Fruit fly (Drosophila melanogaster) whole organism, prepupa: ENCODE results near the gene uncNacbeta.
A peak's percentile ranks its signal among the peaks of the same experiment; 100 is the strongest.

Experiments used
- Blimp-1 ChIP-seq: fragments of 200-800 bp; sonication (Bioruptor generic); optimal IDR thresholded peaks from 3 replicates; lab custom pipeline; 2017; ENCODE audit warnings: missing biosample characterization, missing genetic modification characterization, mild to moderate bottlenecking, moderate library complexity, missing genetic modification reagents
- CG10631 ChIP-seq: fragments of 200-800 bp; sonication (Bioruptor generic); optimal IDR thresholded peaks from 2 replicates; lab custom pipeline; 2016; ENCODE audit warnings: missing biosample characterization, missing genetic modification characterization
- CG10669 ChIP-seq: fragments of 200-800 bp; sonication (Bioruptor generic); optimal IDR thresholded peaks from 3 replicates; lab custom pipeline; 2018; ENCODE audit warnings: missing biosample characterization, mild to moderate bottlenecking, missing genetic modification characterization, moderate library complexity
- CG11294 ChIP-seq: fragments of 200-800 bp; sonication (Bioruptor generic); IDR thresholded peaks from 2 replicates; pipeline ENCODE4 v1.3.6; 2022; ENCODE audit warnings: missing biosample characterization, missing genetic modification characterization
- CG11762 ChIP-seq: fragments of 200-800 bp; sonication (Bioruptor generic); optimal IDR thresholded peaks from 3 replicates; lab custom pipeline; 2016; ENCODE audit warnings: missing biosample characterization, missing genetic modification characterization; ENCODE audit not compliant: insufficient read depth
- CG11902 ChIP-seq: fragments of 200-800 bp; sonication (Bioruptor generic); optimal IDR thresholded peaks from 3 replicates; lab custom pipeline; 2016; ENCODE audit warnings: missing biosample characterization, missing genetic modification characterization
- CG15336 ChIP-seq: fragments of 200-800 bp; sonication (Bioruptor generic); IDR thresholded peaks from 2 replicates; pipeline ENCODE4 v1.3.6; 2022; ENCODE audit warnings: missing biosample characterization, missing genetic modification characterization
- CG1621 ChIP-seq: fragments of 200-800 bp; sonication (Bioruptor generic); optimal IDR thresholded peaks from 3 replicates; lab custom pipeline; 2018; ENCODE audit warnings: missing biosample characterization, mild to moderate bottlenecking, missing genetic modification characterization
- CG16779 ChIP-seq: fragments of 200-800 bp; sonication (Bioruptor generic); optimal IDR thresholded peaks from 3 replicates; lab custom pipeline; 2017; ENCODE audit warnings: missing biosample characterization, mild to moderate bottlenecking, missing genetic modification characterization
- CG31627 ChIP-seq: fragments of 200-800 bp; sonication (Bioruptor generic); optimal IDR thresholded peaks from 3 replicates; lab custom pipeline; 2016; ENCODE audit warnings: missing biosample characterization, missing genetic modification characterization
- CG32006 ChIP-seq: fragments of 200-800 bp; sonication (Bioruptor generic); optimal IDR thresholded peaks from 3 replicates; lab custom pipeline; 2017; ENCODE audit warnings: missing biosample characterization, mild to moderate bottlenecking, missing genetic modification characterization
- CG34406 ChIP-seq: fragments of 200-800 bp; sonication (Bioruptor generic); optimal IDR thresholded peaks from 3 replicates; lab custom pipeline; 2016; ENCODE audit warnings: missing biosample characterization, missing genetic modification characterization
- CG4318 ChIP-seq: fragments of 200-800 bp; sonication (Bioruptor generic); optimal IDR thresholded peaks from 3 replicates; lab custom pipeline; 2017; ENCODE audit warnings: missing biosample characterization, mild to moderate bottlenecking, missing genetic modification characterization
- CG6163 ChIP-seq: fragments of 200-800 bp; sonication (Bioruptor generic); IDR thresholded peaks from 3 replicates; pipeline ENCODE4 v1.3.6; 2022; ENCODE audit warnings: missing biosample characterization, missing genetic modification characterization
- CG6792 ChIP-seq: fragments of 200-800 bp; sonication (Bioruptor generic); optimal IDR thresholded peaks from 3 replicates; lab custom pipeline; 2016; ENCODE audit warnings: missing biosample characterization, missing genetic modification characterization
- CG6808 ChIP-seq: fragments of 200-800 bp; sonication (Bioruptor generic); optimal IDR thresholded peaks from 3 replicates; lab custom pipeline; 2017; ENCODE audit warnings: missing biosample characterization, missing genetic modification characterization, mild to moderate bottlenecking, moderate library complexity, missing genetic modification reagents
- CG6854 ChIP-seq: fragments of 200-800 bp; sonication (Bioruptor generic); optimal IDR thresholded peaks from 2 replicates; lab custom pipeline; 2017; ENCODE audit warnings: missing biosample characterization, mild to moderate bottlenecking, missing genetic modification characterization
- CG8119 ChIP-seq: fragments of 200-800 bp; sonication (Bioruptor generic); IDR thresholded peaks from 3 replicates; pipeline ENCODE4 v1.3.6; 2022; ENCODE audit warnings: missing biosample characterization, missing genetic modification characterization
- Eip78C ChIP-seq: fragments of 200-800 bp; sonication (Bioruptor generic); peaks from one replicate; lab custom pipeline; 2016; ENCODE audit warnings: missing biosample characterization, missing genetic modification characterization
- Eip93F ChIP-seq: fragments of 200-800 bp; sonication (Bioruptor generic); optimal IDR thresholded peaks from 2 replicates; lab custom pipeline; 2016; ENCODE audit warnings: missing biosample characterization, mild to moderate bottlenecking, missing genetic modification characterization
- Ets21C ChIP-seq: fragments of 200-800 bp; sonication (Bioruptor generic); optimal IDR thresholded peaks from 3 replicates; lab custom pipeline; 2016; ENCODE audit warnings: missing biosample characterization, missing genetic modification characterization
- Hr38 ChIP-seq: sonication (Bioruptor generic); optimal IDR thresholded peaks from 2 replicates; lab custom pipeline; 2016; ENCODE audit warnings: missing biosample characterization, missing genetic modification characterization
- Hr39 ChIP-seq: fragments of 200-800 bp; sonication (Bioruptor generic); optimal IDR thresholded peaks from 2 replicates; lab custom pipeline; 2016; ENCODE audit warnings: missing biosample characterization, missing genetic modification characterization
- Hr4 ChIP-seq: fragments of 200-800 bp; sonication (Bioruptor generic); optimal IDR thresholded peaks from 3 replicates; lab custom pipeline; 2016; ENCODE audit warnings: missing biosample characterization, missing genetic modification characterization
- Lpt ChIP-seq: fragments of 200-800 bp; sonication (Bioruptor generic); optimal IDR thresholded peaks from 3 replicates; lab custom pipeline; 2016; ENCODE audit warnings: missing biosample characterization, missing genetic modification characterization
- OdsH ChIP-seq: fragments of 200-800 bp; sonication (Bioruptor generic); optimal IDR thresholded peaks from 3 replicates; lab custom pipeline; 2016; ENCODE audit warnings: missing biosample characterization, missing genetic modification characterization
- Sox102F ChIP-seq: fragments of 200-800 bp; sonication (Bioruptor generic); optimal IDR thresholded peaks from 2 replicates; lab custom pipeline; 2016; ENCODE audit warnings: missing biosample characterization, mild to moderate bottlenecking, missing genetic modification characterization
- Sox14 ChIP-seq: fragments of 200-800 bp; sonication (Bioruptor generic); optimal IDR thresholded peaks from 3 replicates; lab custom pipeline; 2016; ENCODE audit warnings: missing biosample characterization, missing genetic modification characterization
- Sox15 ChIP-seq: fragments of 200-800 bp; sonication (Bioruptor generic); optimal IDR thresholded peaks from 3 replicates; lab custom pipeline; 2016; ENCODE audit warnings: missing biosample characterization, missing genetic modification characterization
- achi ChIP-seq: fragments of 200-800 bp; sonication (Bioruptor generic); optimal IDR thresholded peaks from 3 replicates; lab custom pipeline; 2016; ENCODE audit warnings: missing biosample characterization, missing genetic modification characterization
- acj6 ChIP-seq: fragments of 200-800 bp; sonication (Bioruptor generic); optimal IDR thresholded peaks from 3 replicates; lab custom pipeline; 2016; ENCODE audit warnings: missing biosample characterization, missing genetic modification characterization
- cyc ChIP-seq: fragments of 200-800 bp; sonication (Bioruptor generic); optimal IDR thresholded peaks from 3 replicates; lab custom pipeline; 2016; ENCODE audit warnings: missing biosample characterization, missing genetic modification characterization
- dac ChIP-seq: fragments of 200-800 bp; sonication (Bioruptor generic); optimal IDR thresholded peaks from 2 replicates; lab custom pipeline; 2017; ENCODE audit warnings: missing biosample characterization, mild to moderate bottlenecking, missing genetic modification characterization
- dsx ChIP-seq: fragments of 200-800 bp; optimal IDR thresholded peaks from 3 replicates; lab custom pipeline; 2019; ENCODE audit warnings: missing biosample characterization, mild to moderate bottlenecking, missing genetic modification characterization, moderate library complexity; ENCODE audit not compliant: poor library complexity, severe bottlenecking
- fkh ChIP-seq: fragments of 200-800 bp; sonication (Bioruptor generic); optimal IDR thresholded peaks from 3 replicates; lab custom pipeline; 2017; ENCODE audit warnings: missing biosample characterization, mild to moderate bottlenecking, missing genetic modification characterization, moderate library complexity
- lz ChIP-seq: fragments of 200-800 bp; sonication (Bioruptor generic); optimal IDR thresholded peaks from 3 replicates; lab custom pipeline; 2016; ENCODE audit warnings: missing biosample characterization, missing genetic modification characterization
- pdm3 ChIP-seq: fragments of 200-800 bp; sonication (Bioruptor generic); optimal IDR thresholded peaks from 3 replicates; lab custom pipeline; 2016; ENCODE audit warnings: missing biosample characterization, missing genetic modification characterization
- salr ChIP-seq, 2 experiments: fragments of 200-800 bp; sonication (Bioruptor generic); optimal IDR thresholded peaks; 3 replicates each; lab custom pipeline; 2016 to 2018; ENCODE audit warnings: missing biosample characterization in 2 of 2, missing genetic modification characterization in 2 of 2, mild to moderate bottlenecking in 1 of 2
- spab ChIP-seq: fragments of 200-800 bp; sonication (Bioruptor generic); optimal IDR thresholded peaks from 2 replicates; lab custom pipeline; 2017; ENCODE audit warnings: missing biosample characterization, mild to moderate bottlenecking, missing genetic modification characterization, missing genetic modification reagents
- ss ChIP-seq, 2 experiments: fragments of 200-800 bp; sonication (Bioruptor generic); optimal IDR thresholded peaks; 2 replicates in 1 of 2; 3 replicates in 1 of 2; lab custom pipeline; 2017 to 2018; ENCODE audit warnings: mild to moderate bottlenecking in 2 of 2, missing biosample characterization in 2 of 2, missing genetic modification characterization in 2 of 2, moderate library complexity in 1 of 2
- svp ChIP-seq: fragments of 200-800 bp; sonication (Bioruptor generic); peaks from one replicate; lab custom pipeline; 2016; ENCODE audit warnings: missing biosample characterization, missing genetic modification characterization
- topi ChIP-seq: fragments of 200-800 bp; sonication (Bioruptor generic); optimal IDR thresholded peaks from 3 replicates; lab custom pipeline; 2016; ENCODE audit warnings: missing biosample characterization, missing genetic modification characterization
- vri ChIP-seq: fragments of 200-800 bp; sonication (Bioruptor generic); optimal IDR thresholded peaks from 3 replicates; lab custom pipeline; 2016; ENCODE audit warnings: missing biosample characterization, mild to moderate bottlenecking, missing genetic modification characterization

uncNacbeta gene

DNA sequence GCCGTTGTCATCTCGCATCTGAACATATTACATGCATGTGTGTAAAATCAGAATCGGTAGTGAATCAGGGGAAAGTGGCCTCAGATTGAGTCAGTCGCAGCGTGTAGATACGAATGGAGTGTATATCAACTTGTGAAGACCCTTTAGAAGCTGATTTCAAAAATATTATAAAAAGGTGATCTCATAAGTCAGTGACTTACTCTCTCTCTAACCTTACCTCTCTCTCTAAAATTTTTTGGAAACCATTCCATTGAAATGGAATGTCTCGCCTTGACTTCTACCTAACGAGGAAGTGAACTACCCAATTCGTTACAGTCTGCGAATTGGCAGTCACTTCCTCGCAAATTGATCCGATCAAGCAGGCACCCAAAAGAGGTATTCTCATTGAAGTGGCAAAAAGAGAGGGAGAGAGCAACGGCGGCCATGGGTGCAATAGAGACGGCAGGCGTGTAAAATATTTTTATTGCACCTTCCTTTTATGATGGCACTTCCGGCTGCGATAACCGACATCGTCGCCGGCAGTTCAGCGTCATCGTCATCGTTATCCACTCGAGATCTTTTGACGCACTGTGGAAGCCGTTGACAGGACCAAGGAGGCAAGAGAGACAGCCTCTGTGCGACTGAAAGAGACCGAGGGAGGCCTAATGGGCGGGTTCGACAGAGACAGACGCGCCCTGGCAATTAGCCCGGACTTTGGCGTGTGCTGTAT, 45.6 kb downstream of the uncNacbeta start (continued):
- TF ChIP-seq CG11902: peak; percentile 13
- peak; percentile 69 for TF ChIP-seq Ets21C (GFP tag; lab: Kevin White, UChicago)
- TF ChIP-seq Hr4 (GFP tag; lab: Kevin White, UChicago): no peak
- peak; percentile 19 for TF ChIP-seq acj6 (GFP tag; lab: Kevin White, UChicago)
- no peak for TF ChIP-seq CG11762 (GFP tag; lab: Kevin White, UChicago)
- TF ChIP-seq CG6792 (GFP tag; lab: Kevin White, UChicago): peak; percentile 55
- peak; percentile 12 for TF ChIP-seq spab
- no peak for TF ChIP-seq Hr38 (GFP tag; lab: Kevin White, UChicago)
- TF ChIP-seq Eip78C (GFP tag; lab: Kevin White, UChicago): peak; percentile 85
- peak; percentile 12 for TF ChIP-seq Sox14 (GFP tag; lab: Kevin White, UChicago)
- no peak for TF ChIP-seq CG32006
- peak; percentile 21 for TF ChIP-seq CG10669 (GFP tag; lab: Kevin White, UChicago)
- TF ChIP-seq Eip93F (GFP tag; lab: Kevin White, UChicago): no peak
- TF ChIP-seq achi (GFP tag; lab: Kevin White, UChicago): peak; percentile 24
- no peak for TF ChIP-seq dac (GFP tag; lab: Kevin White, UChicago)
- no peak for TF ChIP-seq CG15336 (GFP tag; lab: Robert Waterston, UW)
- no peak for TF ChIP-seq CG11294 (GFP tag; lab: Robert Waterston, UW)
- no peak for TF ChIP-seq dsx
- peak; percentile 2 for TF ChIP-seq Sox15 (GFP tag; lab: Kevin White, UChicago)
- TF ChIP-seq CG8119 (GFP tag; lab: Robert Waterston, UW): no peak
- peak; percentile 24 for TF ChIP-seq CG10631 (GFP tag; lab: Kevin White, UChicago)
- peak; percentile 63 for TF ChIP-seq topi (GFP tag; lab: Kevin White, UChicago)
- peak; percentile 47 for TF ChIP-seq lz (GFP tag; lab: Kevin White, UChicago)

dm6 chr2L:516032-516993, 47.3 kb downstream of the uncNacbeta start:
- TF ChIP-seq Blimp-1 (GFP tag; lab: Kevin White, UChicago) (peak; percentile 28), topi (GFP tag; lab: Kevin White, UChicago) (peak; percentile 81), CG6792 (GFP tag; lab: Kevin White, UChicago) (peak; percentile 84), CG31627 (peak; percentile 86), Lpt (peak; percentile 49), Sox15 (GFP tag; lab: Kevin White, UChicago) (peak; percentile 63), svp (peak; percentile 91), fkh (GFP tag; lab: Kevin White, UChicago) (no peak), Eip78C (GFP tag; lab: Kevin White, UChicago) (peak; percentile 94), Sox14 (GFP tag; lab: Kevin White, UChicago) (peak; percentile 82), CG10669 (GFP tag; lab: Kevin White, UChicago) (peak; percentile 76), cyc (GFP tag; lab: Kevin White, UChicago) (peak; percentile 81), Hr39 (peak; percentile 83), acj6 (GFP tag; lab: Kevin White, UChicago) (peak; percentile 81), Ets21C (GFP tag; lab: Kevin White, UChicago) (peak; percentile 86), CG6808 (GFP tag; lab: Kevin White, UChicago) (peak; percentile 75), CG11294 (GFP tag; lab: Robert Waterston, UW) (peak; percentile 59; the same call in 1 of the 2 replicates), CG1621 (tag; lab: Kevin White, UChicago) (peak; percentile 76), CG11762 (GFP tag; lab: Kevin White, UChicago) (peak; percentile 63), Sox102F (GFP tag; lab: Kevin White, UChicago) (peak; percentile 78), Hr4 (GFP tag; lab: Kevin White, UChicago) (peak; percentile 62), pdm3 (GFP tag; lab: Kevin White, UChicago) (peak; percentile 85), CG34406 (GFP tag; lab: Kevin White, UChicago) (peak; percentile 71), salr (GFP tag; optimal IDR thresholded peaks at IDR 0.05; lab: Kevin White, UChicago) (peak; percentile 31 to 57), CG8119 (GFP tag; lab: Robert Waterston, UW) (peak; percentile 80), CG11902 (peak; percentile 78), CG16779 (tag; lab: Kevin White, UChicago) (peak; percentile 15), CG6854 (GFP tag; lab: Kevin White, UChicago) (no peak), OdsH (GFP tag; lab: Kevin White, UChicago) (peak; percentile 78), ss (GFP tag; optimal IDR thresholded peaks at IDR 0.05; lab: Kevin White, UChicago) (peak; percentile 14 to 59), CG6163 (GFP tag; lab: Robert Waterston, UW) (peak; percentile 85), CG4318 (GFP tag; lab: Kevin White, UChicago) (peak; percentile 48), vri (peak; percentile 31), CG15336 (GFP tag; lab: Robert Waterston, UW) (peak; percentile 67)
